Fruit fly (Drosophila melanogaster) S2 (cell line): Measurements from ENCODE around the gene brat.

Source experiments
- CG8478 ChIP-seq: fragments of >200 bp; optimal IDR thresholded peaks from 2 replicates; lab custom pipeline; 2018
- CTCF ChIP-seq, 2 experiments: fragments of >200 bp; optimal IDR thresholded peaks; 2 replicates each; lab custom pipeline; 2018

- TF ChIP-seq CG8478 (lab: Kevin White, UChicago) = no peak
- TF ChIP-seq CTCF (optimal IDR thresholded peaks at IDR 0.05; lab: Kevin White, UChicago) = no peak
Observed at dm6 chr2L:19168095-19168697, 34.6 kb downstream of the brat start.
